Fruit fly (Drosophila melanogaster): Measurements from ENCODE around the gene CG44215.

The CG44215 gene

DNA sequence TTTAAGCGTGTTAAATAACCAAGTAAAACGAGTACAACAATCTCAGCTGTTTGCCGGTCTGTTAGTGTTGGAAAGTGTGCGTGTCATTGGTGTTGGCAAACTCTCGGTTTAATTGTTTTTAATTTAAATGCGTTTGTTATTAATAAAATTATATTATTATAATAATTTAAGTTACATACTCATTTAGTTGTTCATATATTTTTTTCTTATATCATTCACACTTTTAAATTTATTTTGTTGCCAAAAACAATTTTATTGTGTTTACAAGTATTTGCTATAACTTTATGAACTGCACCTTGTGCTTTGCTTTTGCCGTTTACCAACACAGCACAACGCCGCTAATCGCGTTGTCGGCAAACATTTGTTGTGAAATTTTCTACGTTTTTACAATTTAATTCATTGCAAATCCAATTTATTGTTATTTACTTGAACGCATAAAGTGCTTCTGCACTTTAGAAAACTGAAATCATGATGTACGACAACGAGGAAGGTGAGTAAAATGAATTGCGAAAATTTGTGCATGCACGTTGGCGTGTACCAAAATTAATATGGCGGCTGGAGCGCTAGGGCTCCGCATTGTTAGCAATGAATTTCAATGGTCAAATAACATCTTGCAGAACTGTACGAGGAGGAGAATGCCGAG lies 28.6 kb downstream of the CG44215 start, which contains the start of the genes 140up and Polr2B (continued):
- peak; percentile 92 for TF ChIP-seq NFAT (GFP tag; IDR thresholded peaks at IDR 0.05)
- TF ChIP-seq CG15601 (tag; optimal IDR thresholded peaks at IDR 0.05): no peak
- peak; percentile 93 for TF ChIP-seq cato (GFP tag; optimal IDR thresholded peaks at IDR 0.05; ENCODE audit: borderline replicate concordance)
- TF ChIP-seq Gug (GFP tag; IDR thresholded peaks at IDR 0.05): peak; percentile 90
- no peak for TF ChIP-seq sna (GFP tag; IDR thresholded peaks at IDR 0.05; ENCODE audit: partially characterized antibody)
- TF ChIP-seq CG12071 (GFP tag; optimal IDR thresholded peaks at IDR 0.05): no peak
- peak; percentile 18 for TF ChIP-seq ftz-f1 (GFP tag; optimal IDR thresholded peaks at IDR 0.05)
- no peak for TF ChIP-seq Hr39 (optimal IDR thresholded peaks at IDR 0.05)
- peak; percentile 58 for TF ChIP-seq CG5180 (GFP tag; optimal IDR thresholded peaks at IDR 0.05)
- peak; percentile 95 for TF ChIP-seq lmd (GFP tag; IDR thresholded peaks at IDR 0.05)
- peak; percentile 8 for TF ChIP-seq fd102C (GFP tag; optimal IDR thresholded peaks at IDR 0.05)
- 0 out of 2 replicates have a peak, but pooled peaks have one; percentile 43 for TF ChIP-seq chm (GFP tag; IDR thresholded peaks at IDR 0.05)
- peak; percentile 53 for TF ChIP-seq crc (GFP tag; optimal IDR thresholded peaks at IDR 0.05)
- TF ChIP-seq org-1 (GFP tag; optimal IDR thresholded peaks at IDR 0.05): peak; percentile 81
- no peak for TF ChIP-seq Trl (optimal IDR thresholded peaks at IDR 0.05)
- peak; percentile 75 for TF ChIP-seq Trl (GFP tag; optimal IDR thresholded peaks at IDR 0.05)
- TF ChIP-seq CG12104 (GFP tag; optimal IDR thresholded peaks at IDR 0.05): peak; percentile 93
- no peak; the same call in 2 of the 3 replicates for TF ChIP-seq knrl (GFP tag; IDR thresholded peaks at IDR 0.05; ENCODE audit: partially characterized antibody)
- no peak for TF ChIP-seq CG16779 (GFP tag; IDR thresholded peaks at IDR 0.05)
- peak; percentile 76 for TF ChIP-seq CHES-1-like (GFP tag; optimal IDR thresholded peaks at IDR 0.05)
- peak; percentile 66 for TF ChIP-seq CG8359 (GFP tag; optimal IDR thresholded peaks at IDR 0.05; ENCODE audit: borderline replicate concordance)
- TF ChIP-seq CG10431 (GFP tag; optimal IDR thresholded peaks at IDR 0.05): peak; percentile 77
- peak; percentile 97 for TF ChIP-seq CG17361 (GFP tag; IDR thresholded peaks at IDR 0.05)
- TF ChIP-seq Tbp (GFP tag; optimal IDR thresholded peaks at IDR 0.05): no peak
- TF ChIP-seq cg (GFP tag; optimal IDR thresholded peaks at IDR 0.05): no peak
- TF ChIP-seq gcm2 (GFP tag; optimal IDR thresholded peaks at IDR 0.05): no peak
- peak; percentile 9 for TF ChIP-seq CG9797 (GFP tag; optimal IDR thresholded peaks at IDR 0.05)
- peak; percentile 94 for TF ChIP-seq CG1602 (GFP tag; optimal IDR thresholded peaks at IDR 0.05)
- TF ChIP-seq slou (GFP tag; optimal IDR thresholded peaks at IDR 0.05): peak; percentile 86
- TF ChIP-seq zen2 (GFP tag; IDR thresholded peaks at IDR 0.05; ENCODE audit: partially characterized antibody): no peak
- 0 out of 2 replicates have a peak, but pooled peaks have one; percentile 36 for TF ChIP-seq sens-2 (GFP tag; IDR thresholded peaks at IDR 0.05)
- TF ChIP-seq ato (GFP tag; IDR thresholded peaks at IDR 0.05; ENCODE audit: partially characterized antibody): no peak
- TF ChIP-seq twi (tag; optimal IDR thresholded peaks at IDR 0.05): peak; percentile 90
- TF ChIP-seq onecut (GFP tag; IDR thresholded peaks at IDR 0.05): peak; percentile 75
- peak; percentile 52 for TF ChIP-seq Dad (GFP tag; optimal IDR thresholded peaks at IDR 0.05)
- TF ChIP-seq CG43689 (GFP tag; IDR thresholded peaks at IDR 0.05): peak; percentile 74
- peak; percentile 92 for TF ChIP-seq Fer2 (tag; optimal IDR thresholded peaks at IDR 0.05)
- peak; percentile 76 for TF ChIP-seq CG2116 (GFP tag; optimal IDR thresholded peaks at IDR 0.05)
- peak; percentile 94 for TF ChIP-seq Ets65A (GFP tag)
- no peak for TF ChIP-seq pfk (GFP tag; optimal IDR thresholded peaks at IDR 0.05)
- TF ChIP-seq pnt (GFP tag; optimal IDR thresholded peaks at IDR 0.05): peak; percentile 81
- no peak for TF ChIP-seq eve (GFP tag; optimal IDR thresholded peaks at IDR 0.05)
- peak; percentile 69 for TF ChIP-seq Side (GFP tag; optimal IDR thresholded peaks at IDR 0.05)
- peak; percentile 83 for TF ChIP-seq CG6765 (GFP tag; optimal IDR thresholded peaks at IDR 0.05)
- TF ChIP-seq Camta (GFP tag; optimal IDR thresholded peaks at IDR 0.05): peak; percentile 70
- TF ChIP-seq CG10321 (GFP tag; IDR thresholded peaks at IDR 0.05): peak; percentile 48
- peak; percentile 93 for TF ChIP-seq CG9727 (GFP tag; optimal IDR thresholded peaks at IDR 0.05)
- peak; percentile 73 for TF ChIP-seq fu2 (GFP tag; optimal IDR thresholded peaks at IDR 0.05)
- TF ChIP-seq CG11723 (GFP tag; optimal IDR thresholded peaks at IDR 0.05): peak; percentile 85
- TF ChIP-seq Hand (GFP tag; optimal IDR thresholded peaks at IDR 0.05): peak; percentile 72
- peak; percentile 93 for TF ChIP-seq CG32772 (GFP tag; IDR thresholded peaks at IDR 0.05)

Measured in whole organism, embryonic.